Worm (Caenorhabditis elegans) whole organism, young adult: ENCODE measurements around the gene H28G03.2.
A peak's percentile ranks its signal among the peaks of the same experiment; 100 is the strongest.

Source experiments
- B0035.1 ChIP-seq: sonication (generic microtip); optimal IDR thresholded peaks from 2 replicates; lab custom pipeline; 2016; ENCODE audit warnings: missing genetic modification characterization, mild to moderate bottlenecking, missing compliant biosample characterization, missing genotype, missing genetic modification reagents
- F10E7.11 ChIP-seq: sonication (generic microtip); optimal IDR thresholded peaks from 2 replicates; lab custom pipeline; 2017; ENCODE audit warnings: mild to moderate bottlenecking, missing genetic modification characterization, moderate library complexity, missing compliant biosample characterization
- F33H1.4 ChIP-seq: fragments of 200-800 bp; sonication (Bioruptor generic); IDR thresholded peaks from 2 replicates; pipeline ENCODE4 v1.3.6; 2022; ENCODE audit warnings: missing genetic modification reagents, missing genetic modification characterization, missing compliant biosample characterization
- F52B5.7 ChIP-seq: sonication (generic microtip); optimal IDR thresholded peaks from 2 replicates; lab custom pipeline; 2016; ENCODE audit warnings: mild to moderate bottlenecking, missing genetic modification characterization, missing compliant biosample characterization
- F55B11.4 ChIP-seq: sonication (generic microtip); optimal IDR thresholded peaks from 2 replicates; lab custom pipeline; 2016; ENCODE audit warnings: missing compliant biosample characterization, missing genetic modification characterization, borderline replicate concordance; ENCODE audit not compliant: insufficient read depth
- F57C9.4 ChIP-seq: sonication (generic microtip); optimal IDR thresholded peaks from 2 replicates; lab custom pipeline; 2017; ENCODE audit warnings: mild to moderate bottlenecking, missing genetic modification characterization, missing compliant biosample characterization
- K12H6.12 ChIP-seq: fragments of 200-800 bp; sonication (Bioruptor generic); optimal IDR thresholded peaks from 2 replicates; lab custom pipeline; 2018; ENCODE audit warnings: mild to moderate bottlenecking, missing genetic modification characterization, missing compliant biosample characterization
- T26A5.8 ChIP-seq: sonication (generic microtip); optimal IDR thresholded peaks from 2 replicates; lab custom pipeline; 2016; ENCODE audit warnings: missing genetic modification characterization, missing compliant biosample characterization
- Y53G8AR.9 ChIP-seq: fragments of 200-800 bp; sonication (Bioruptor generic); conservative IDR thresholded peaks from 2 replicates; pipeline ENCODE4 v1.3.6; 2022; ENCODE audit warnings: missing genetic modification reagents, missing genetic modification characterization, missing compliant biosample characterization
- aptf-3 ChIP-seq: fragments of 200-800 bp; sonication (Bioruptor generic); IDR thresholded peaks from 2 replicates; pipeline ENCODE4 v1.3.6; 2022; ENCODE audit warnings: missing genetic modification characterization, missing compliant biosample characterization
- attf-3 ChIP-seq: fragments of 200-800 bp; sonication (Bioruptor generic); conservative IDR thresholded peaks from 2 replicates; pipeline ENCODE4 v1.3.6; 2022; ENCODE audit warnings: missing genetic modification reagents, missing genetic modification characterization, missing compliant biosample characterization
- attf-5 ChIP-seq: fragments of 200-800 bp; sonication (Bioruptor generic); optimal IDR thresholded peaks from 2 replicates; lab custom pipeline; 2018; ENCODE audit warnings: mild to moderate bottlenecking, missing genetic modification characterization, missing compliant biosample characterization
- cebp-2 ChIP-seq: fragments of 200-800 bp; sonication (Bioruptor generic); IDR thresholded peaks from 2 replicates; pipeline ENCODE4 v1.3.6; 2022; ENCODE audit warnings: missing genetic modification characterization, missing compliant biosample characterization
- ceh-100 ChIP-seq: fragments of 200-800 bp; sonication (Bioruptor generic); IDR thresholded peaks from 2 replicates; pipeline ENCODE4 v1.3.6; 2022; ENCODE audit warnings: missing genetic modification reagents, missing genetic modification characterization, missing compliant biosample characterization
- ceh-27 ChIP-seq: fragments of 200-800 bp; sonication (Bioruptor generic); optimal IDR thresholded peaks from 2 replicates; lab custom pipeline; 2018; ENCODE audit warnings: mild to moderate bottlenecking, missing genetic modification characterization, moderate library complexity, missing compliant biosample characterization
- ceh-40 ChIP-seq: fragments of 200-800 bp; sonication (Bioruptor generic); IDR thresholded peaks from 2 replicates; pipeline ENCODE4 v1.3.6; 2022; ENCODE audit warnings: missing genetic modification characterization, missing compliant biosample characterization
- dpff-1 ChIP-seq: sonication (generic microtip); optimal IDR thresholded peaks from 2 replicates; lab custom pipeline; 2017; ENCODE audit warnings: mild to moderate bottlenecking, missing genetic modification characterization, missing compliant biosample characterization
- fkh-3 ChIP-seq: sonication (generic microtip); optimal IDR thresholded peaks from 2 replicates; lab custom pipeline; 2016; ENCODE audit warnings: mild to moderate bottlenecking, missing genetic modification characterization, missing compliant biosample characterization
- gei-17 ChIP-seq: fragments of 200-800 bp; sonication (Bioruptor generic); optimal IDR thresholded peaks from 2 replicates; lab custom pipeline; 2018; ENCODE audit warnings: mild to moderate bottlenecking, missing genetic modification characterization, missing compliant biosample characterization
- lin-40 ChIP-seq: sonication (generic microtip); optimal IDR thresholded peaks from 2 replicates; lab custom pipeline; 2016; ENCODE audit warnings: missing genetic modification characterization, mild to moderate bottlenecking, missing compliant biosample characterization, missing genotype, missing genetic modification reagents
- mcd-1 ChIP-seq: fragments of 200-800 bp; sonication (Bioruptor generic); IDR thresholded peaks from 2 replicates; pipeline ENCODE4 v1.3.6; 2022; ENCODE audit warnings: missing genetic modification reagents, missing genetic modification characterization, missing compliant biosample characterization
- nhr-179 ChIP-seq: sonication (generic microtip); optimal IDR thresholded peaks from 2 replicates; lab custom pipeline; 2016; ENCODE audit warnings: mild to moderate bottlenecking, missing genetic modification characterization, missing compliant biosample characterization
- nhr-80 ChIP-seq: sonication (generic microtip); optimal IDR thresholded peaks from 2 replicates; lab custom pipeline; 2016; ENCODE audit warnings: missing genetic modification characterization, missing compliant biosample characterization
- nhr-90 ChIP-seq: sonication (generic microtip); optimal IDR thresholded peaks from 2 replicates; lab custom pipeline; 2016; ENCODE audit warnings: missing genotype, mild to moderate bottlenecking, missing genetic modification characterization, missing compliant biosample characterization
- rcor-1 ChIP-seq: fragments of 200-800 bp; sonication (Bioruptor generic); IDR thresholded peaks from 2 replicates; pipeline ENCODE4 v1.3.6; 2022; ENCODE audit warnings: missing genetic modification reagents, missing genetic modification characterization, missing compliant biosample characterization
- rec-8 ChIP-seq, 2 experiments: sonication (generic microtip); optimal IDR thresholded peaks; 2 replicates each; lab custom pipeline; 2016; ENCODE audit warnings: mild to moderate bottlenecking in 2 of 2, missing genetic modification characterization in 2 of 2, missing genetic modification reagents in 2 of 2, missing genotype in 2 of 2, missing biosample characterization in 1 of 2, missing compliant biosample characterization in 1 of 2, moderate library complexity in 1 of 2
- rpc-1 ChIP-seq, 2 experiments: fragments of 150-350 bp in 1 of 2; sonication (generic microtip) in 1 of 2; optimal IDR thresholded peaks; 2 replicates each; lab custom pipeline; 2014 to 2018; ENCODE audit warnings: missing biosample characterization in 1 of 2, missing genetic modification characterization in 1 of 2, missing genetic modification reagents in 1 of 2, missing genotype in 1 of 2
- sdz-38 ChIP-seq: sonication (generic microtip); optimal IDR thresholded peaks from 2 replicates; lab custom pipeline; 2016; ENCODE audit warnings: missing genotype, missing genetic modification characterization, missing compliant biosample characterization
- snpc-1.3 ChIP-seq: sonication (generic microtip); optimal IDR thresholded peaks from 2 replicates; lab custom pipeline; 2017; ENCODE audit warnings: missing genetic modification characterization, mild to moderate bottlenecking, missing compliant biosample characterization, antibody characterized with exemption, moderate library complexity, missing genotype, missing genetic modification reagents; ENCODE audit not compliant: insufficient read depth
- tbx-9 ChIP-seq: sonication (generic microtip); optimal IDR thresholded peaks from 2 replicates; lab custom pipeline; 2016; ENCODE audit warnings: borderline replicate concordance, missing genetic modification characterization, inconsistent platforms, missing compliant biosample characterization
- unc-62 ChIP-seq: fragments of 150-350 bp; optimal IDR thresholded peaks from 2 replicates; lab custom pipeline; 2014; ENCODE audit warnings: missing biosample characterization, missing genetic modification reagents, missing genetic modification characterization
- ztf-25 ChIP-seq: fragments of 200-800 bp; sonication (Bioruptor generic); IDR thresholded peaks from 2 replicates; pipeline ENCODE4 v1.3.6; 2022; ENCODE audit warnings: missing genetic modification reagents, missing genetic modification characterization, missing compliant biosample characterization
- ztf-28 ChIP-seq: fragments of 200-800 bp; sonication (Bioruptor generic); IDR thresholded peaks from 2 replicates; pipeline ENCODE4 v1.3.6; 2022; ENCODE audit warnings: missing genetic modification reagents, missing genetic modification characterization, missing compliant biosample characterization
- ztf-3 ChIP-seq: fragments of 200-800 bp; sonication (Bioruptor generic); optimal IDR thresholded peaks from 2 replicates; lab custom pipeline; 2018; ENCODE audit warnings: mild to moderate bottlenecking, missing genetic modification characterization, missing compliant biosample characterization

H28G03.2 gene

DNA sequence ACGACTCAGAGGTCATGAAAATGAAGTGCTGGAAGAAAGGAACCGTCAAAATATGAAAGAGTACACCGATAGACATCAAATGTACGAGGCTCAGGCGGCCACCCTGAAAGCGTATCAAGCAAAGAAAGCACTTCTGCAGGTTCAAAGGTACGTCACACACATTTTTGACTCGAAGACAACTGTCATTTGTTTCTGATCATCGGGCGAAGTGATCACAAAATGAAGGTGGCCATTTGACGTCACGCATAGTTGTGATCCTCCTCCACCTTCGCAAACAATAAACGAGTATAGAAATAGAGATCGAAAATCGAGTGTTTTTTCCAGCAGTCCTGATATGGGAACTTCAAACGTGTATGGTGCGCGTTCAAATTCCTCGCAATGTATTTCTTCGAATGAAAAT lies 6.3 kb upstream of the H28G03.2 start:
- no peak for TF ChIP-seq ceh-100 (GFP tag; lab: Robert Waterston, UW)
- no peak for TF ChIP-seq ztf-25
- TF ChIP-seq tbx-9 (tag; lab: Kevin White, UChicago), result no peak
- TF ChIP-seq fkh-3 (tag; lab: Kevin White, UChicago), result no peak
- no peak for TF ChIP-seq mcd-1
- no peak for TF ChIP-seq attf-3 (GFP tag; lab: Robert Waterston, UW)
- no peak for TF ChIP-seq B0035.1 (tag; lab: Kevin White, UChicago)
- no peak for TF ChIP-seq sdz-38 (tag; lab: Kevin White, UChicago)
- no peak for TF ChIP-seq F57C9.4 (tag; lab: Kevin White, UChicago)
- TF ChIP-seq F55B11.4 (tag; lab: Kevin White, UChicago), result no peak
- no peak for TF ChIP-seq lin-40
- TF ChIP-seq nhr-90 (tag; lab: Kevin White, UChicago), result no peak
- TF ChIP-seq F33H1.4 (GFP tag; lab: Robert Waterston, UW), result no peak
- no peak for TF ChIP-seq ceh-27 (GFP tag; lab: Kevin White, UChicago)
- no peak for TF ChIP-seq aptf-3
- no peak for TF ChIP-seq nhr-179

ce11 chrX:5199825-5200373 lies 5.7 kb upstream of the H28G03.2 start:
- TF ChIP-seq ztf-25, result no peak
- no peak for TF ChIP-seq ztf-28 (GFP tag; lab: Robert Waterston, UW)
- no peak for TF ChIP-seq snpc-1.3 (tag; lab: Kevin White, UChicago)
- TF ChIP-seq gei-17 (GFP tag; lab: Kevin White, UChicago), result no peak
- no peak for TF ChIP-seq tbx-9 (tag; lab: Kevin White, UChicago)
- no peak for TF ChIP-seq F52B5.7 (tag; lab: Kevin White, UChicago)
- no peak for TF ChIP-seq rpc-1 (optimal IDR thresholded peaks at IDR 0.05; lab: Kevin White, UChicago)
- no peak for TF ChIP-seq rpc-1 (tag; optimal IDR thresholded peaks at IDR 0.05; lab: Kevin White, UChicago)
- no peak for TF ChIP-seq ztf-3
- TF ChIP-seq T26A5.8, result no peak
- TF ChIP-seq rcor-1 (GFP tag; lab: Robert Waterston, UW), result no peak
- no peak for TF ChIP-seq attf-5 (GFP tag; lab: Kevin White, UChicago)
- TF ChIP-seq rec-8 (tag; optimal IDR thresholded peaks at IDR 0.05; lab: Kevin White, UChicago), result no peak
- TF ChIP-seq unc-62 (GFP tag; lab: Kevin White, UChicago), result no peak
- no peak for TF ChIP-seq dpff-1 (tag; lab: Kevin White, UChicago)
- TF ChIP-seq ceh-40 (GFP tag; lab: Robert Waterston, UW), result no peak
- no peak for TF ChIP-seq Y53G8AR.9 (GFP tag; lab: Robert Waterston, UW)

DNA sequence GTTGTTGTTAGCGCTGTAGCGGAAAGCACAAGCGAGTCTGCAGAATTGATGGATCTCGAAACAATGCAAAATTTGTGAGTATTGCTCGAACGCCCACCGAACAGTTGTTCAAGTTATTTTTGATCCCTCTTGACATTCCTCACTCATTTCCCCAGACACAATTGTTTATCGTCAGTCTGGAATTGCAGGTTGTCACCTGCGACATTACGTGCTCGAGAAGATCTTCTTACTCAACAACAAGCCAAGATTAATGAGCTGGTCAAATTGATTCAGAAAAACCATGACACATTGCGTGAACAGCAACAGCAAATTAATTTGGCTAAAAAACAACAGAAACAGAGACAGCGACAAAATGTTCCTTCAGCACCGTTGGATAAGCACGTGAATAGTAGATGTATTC lies 3.7 kb upstream of the H28G03.2 start:
- TF ChIP-seq K12H6.12 (tag; lab: Kevin White, UChicago), result peak; percentile 34
- TF ChIP-seq cebp-2 (GFP tag; lab: Robert Waterston, UW), result no peak
- TF ChIP-seq, all 124 proteins: peak for 1

DNA sequence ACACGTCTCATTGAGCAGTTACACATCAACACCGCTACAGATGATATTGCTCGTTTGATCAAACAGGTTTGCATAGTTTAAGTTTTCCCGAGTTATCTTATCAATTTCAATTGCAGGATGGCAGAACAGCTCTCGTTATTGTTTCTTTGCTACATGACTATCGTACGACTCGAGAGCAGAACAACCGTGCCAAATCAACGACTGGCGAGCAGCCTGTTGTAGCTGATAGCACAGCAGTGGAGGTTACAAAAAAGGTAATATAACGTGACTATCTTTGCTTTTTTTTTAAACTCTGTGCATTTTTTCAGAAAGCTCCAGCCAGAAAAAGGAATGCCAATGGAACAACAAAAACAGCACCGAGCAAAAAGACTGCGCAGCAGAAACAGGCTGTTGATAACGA lies 3.2 kb upstream of the H28G03.2 start:
- TF ChIP-seq F10E7.11 (no peak), nhr-80 (tag; lab: Kevin White, UChicago) (peak; percentile 41)
- TF ChIP-seq, all 124 proteins: peak for 1
